Fruit fly (Drosophila melanogaster): ENCODE measurements around the gene CG46468.
A peak's percentile ranks its signal among the peaks of the same experiment; 100 is the strongest.

Gene CG46468

DNA sequence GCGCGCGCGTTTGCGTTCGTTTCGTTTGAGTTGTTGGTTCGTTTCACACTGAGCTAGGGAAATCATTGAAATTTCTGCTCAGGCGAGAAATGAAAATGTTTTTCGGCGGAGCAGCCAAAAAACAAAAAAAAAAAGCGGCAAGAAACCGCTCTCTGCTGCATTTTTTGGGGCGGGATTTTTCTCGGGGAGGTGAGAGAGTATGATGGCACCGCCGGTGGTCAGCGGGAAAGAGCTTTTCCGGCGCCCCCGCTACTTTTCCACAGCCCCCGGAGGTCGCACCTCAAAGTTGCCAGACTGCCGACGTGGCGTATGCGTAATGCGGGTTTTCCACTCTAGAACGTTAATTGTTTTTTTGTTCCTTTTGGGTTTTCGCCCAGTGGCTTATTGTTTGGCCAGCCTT lies at the start of gene CG46468:
Gene CG46468 (minus strand): TSS at position 52 of the 400 bp plus-strand sequence.
- TF ChIP-seq Med (GFP tag) (peak; percentile 38), row (GFP tag; IDR thresholded peaks at IDR 0.05) (0 out of 3 replicates have a peak, but pooled peaks have one; percentile 17), CG6254 (GFP tag; optimal IDR thresholded peaks at IDR 0.05) (no peak), Rfx (GFP tag; IDR thresholded peaks at IDR 0.05) (0 out of 2 replicates have a peak, but pooled peaks have one; percentile 20), Oli (tag; optimal IDR thresholded peaks at IDR 0.05) (no peak), sr (GFP tag; IDR thresholded peaks at IDR 0.05) (peak; percentile 55; the same call in 2 of the 3 replicates), crol (GFP tag; IDR thresholded peaks at IDR 0.05) (peak; percentile 71), Adf1 (GFP tag; IDR thresholded peaks at IDR 0.05) (no peak), CG7372 (GFP tag; IDR thresholded peaks at IDR 0.05) (0 out of 2 replicates have a peak, but pooled peaks have one; percentile 9), CG4730 (GFP tag; IDR thresholded peaks at IDR 0.05) (0 out of 2 replicates have a peak, but pooled peaks have one; percentile 10), CG32772 (GFP tag; IDR thresholded peaks at IDR 0.05) (peak; percentile 11; the same call in 1 of the 2 replicates), Ets65A (GFP tag) (peak; percentile 10)

DNA sequence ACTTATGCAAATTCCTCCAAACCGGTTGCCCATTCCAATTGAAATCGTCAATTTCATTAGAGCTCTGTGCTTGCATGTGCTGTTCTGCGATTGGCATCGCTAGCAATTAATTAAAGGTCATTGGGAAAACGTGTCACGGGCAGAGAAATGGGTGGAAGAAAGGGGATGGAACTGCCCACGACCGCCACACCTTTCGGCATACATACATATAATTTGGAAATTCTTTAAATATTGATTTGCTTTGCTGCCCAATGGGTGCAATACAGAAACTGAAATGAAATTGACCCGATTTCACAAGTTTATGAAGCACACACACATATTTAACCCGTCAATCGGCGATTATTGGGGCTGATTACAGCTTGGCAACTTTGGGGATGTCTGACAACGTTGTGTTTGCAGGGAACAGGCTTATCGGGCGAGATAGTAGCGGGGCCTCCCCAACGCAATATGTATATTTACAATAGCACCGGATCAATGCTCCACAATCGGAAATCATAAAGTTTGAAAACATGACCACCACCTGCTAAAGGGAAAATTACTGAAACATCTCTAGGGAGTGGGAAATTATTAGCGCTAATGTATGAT lies 49.5 kb upstream of the CG46468 start:
- TF ChIP-seq CG10543 (GFP tag; optimal IDR thresholded peaks at IDR 0.05) (peak; percentile 57), exex (tag; optimal IDR thresholded peaks at IDR 0.05) (peak; percentile 76), CG43689 (GFP tag; IDR thresholded peaks at IDR 0.05) (no peak), CG42726 (GFP tag; IDR thresholded peaks at IDR 0.05; ENCODE audit: partially characterized antibody) (no peak), Hr78 (GFP tag; optimal IDR thresholded peaks at IDR 0.05) (no peak), CG4282 (GFP tag; optimal IDR thresholded peaks at IDR 0.05) (no peak), slbo (GFP tag; IDR thresholded peaks at IDR 0.05) (no peak), HmgZ (tag; optimal IDR thresholded peaks at IDR 0.05) (peak; percentile 6), psq (GFP tag; optimal IDR thresholded peaks at IDR 0.05) (no peak), HHEX (GFP tag; optimal IDR thresholded peaks at IDR 0.05) (no peak), ci (GFP tag; IDR thresholded peaks at IDR 0.05) (peak; percentile 42; the same call in 1 of the 3 replicates), sens (GFP tag) (peak; percentile 65), sug (tag; optimal IDR thresholded peaks at IDR 0.05) (peak; percentile 83), CG1603 (tag; optimal IDR thresholded peaks at IDR 0.05) (peak; percentile 3), CG13296 (GFP tag; optimal IDR thresholded peaks at IDR 0.05) (no peak), Sox100B (GFP tag; optimal IDR thresholded peaks at IDR 0.05) (no peak), mirr (GFP tag; optimal IDR thresholded peaks at IDR 0.05) (peak; percentile 77), row (GFP tag; IDR thresholded peaks at IDR 0.05) (no peak), kah (GFP tag; optimal IDR thresholded peaks at IDR 0.05) (no peak), Bdp1 (GFP tag; optimal IDR thresholded peaks at IDR 0.05) (no peak), CG15073 (GFP tag; optimal IDR thresholded peaks at IDR 0.05) (no peak), CG34376 (GFP tag; optimal IDR thresholded peaks at IDR 0.05) (peak; percentile 57), Atf6 (GFP tag; IDR thresholded peaks at IDR 0.05) (0 out of 2 replicates have a peak, but pooled peaks have one; percentile 10), Med (GFP tag) (peak; percentile 60), CG2199 (GFP tag; IDR thresholded peaks at IDR 0.05) (0 out of 3 replicates have a peak, but pooled peaks have one; percentile 51), grn (GFP tag; optimal IDR thresholded peaks at IDR 0.05) (peak; percentile 58), YL-1 (GFP tag; optimal IDR thresholded peaks at IDR 0.05) (no peak), Nf-YC (tag; optimal IDR thresholded peaks at IDR 0.05) (no peak)

DNA sequence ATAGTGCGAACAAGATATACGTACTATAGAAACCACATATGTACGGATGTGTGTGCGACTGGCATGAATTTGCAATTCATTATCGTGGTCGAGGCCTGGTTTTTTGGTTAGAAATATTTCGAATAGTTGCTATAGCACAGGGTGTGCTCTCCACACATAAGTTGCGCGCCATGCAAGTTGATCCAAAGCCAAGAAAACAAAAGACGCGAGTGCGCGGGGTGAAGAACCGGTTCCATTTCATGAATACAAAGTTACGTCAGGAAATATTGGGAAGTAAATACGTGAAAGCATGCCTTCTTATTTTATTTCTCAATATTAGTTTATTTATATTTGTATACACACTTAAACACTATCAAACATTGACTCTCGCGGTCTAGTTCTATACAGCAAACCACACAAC lies 48.7 kb upstream of the CG46468 start:
- no peak for TF ChIP-seq yki (optimal IDR thresholded peaks at IDR 0.05)
- TF ChIP-seq CG15601 (tag; optimal IDR thresholded peaks at IDR 0.05), result peak; percentile 17
- no peak for TF ChIP-seq CG9609 (GFP tag; optimal IDR thresholded peaks at IDR 0.05)
- peak; percentile 86 for TF ChIP-seq Med (GFP tag)
- peak; percentile 44; the same call in 1 of the 2 replicates for TF ChIP-seq sob (GFP tag; IDR thresholded peaks at IDR 0.05)
- 0 out of 2 replicates have a peak, but pooled peaks have one; percentile 38 for TF ChIP-seq ranshi (GFP tag; IDR thresholded peaks at IDR 0.05)
- TF ChIP-seq CG7928 (GFP tag; optimal IDR thresholded peaks at IDR 0.05), result no peak
- TF ChIP-seq CG14441 (GFP tag; IDR thresholded peaks at IDR 0.05), result 0 out of 2 replicates have a peak, but pooled peaks have one; percentile 6
- no peak for TF ChIP-seq scrt (GFP tag; optimal IDR thresholded peaks at IDR 0.05)
- peak; percentile 95 for TF ChIP-seq CG15514 (GFP tag; optimal IDR thresholded peaks at IDR 0.05)
- TF ChIP-seq dmrt11E (tag; optimal IDR thresholded peaks at IDR 0.05), result peak; percentile 38
- no peak for TF ChIP-seq tgo (GFP tag; IDR thresholded peaks at IDR 0.05)
- peak; percentile 55 for TF ChIP-seq CG6813 (GFP tag; optimal IDR thresholded peaks at IDR 0.05)
